Worm (Caenorhabditis elegans) whole organism, young adult: ENCODE results near the gene EEED8.2.

Experiments
- B0336.3 ChIP-seq: fragments of 200-800 bp; sonication (Bioruptor generic); IDR thresholded peaks from 2 replicates; pipeline ENCODE4 v1.3.6; 2022; ENCODE audit warnings: missing genetic modification characterization, missing compliant biosample characterization
- C06A6.2 ChIP-seq: fragments of 200-800 bp; sonication (Bioruptor generic); conservative IDR thresholded peaks from 2 replicates; pipeline ENCODE4 v1.3.6; 2022; ENCODE audit warnings: missing genetic modification characterization, missing compliant biosample characterization
- F22D6.2 ChIP-seq: sonication (generic microtip); optimal IDR thresholded peaks from 2 replicates; lab custom pipeline; 2016; ENCODE audit warnings: mild to moderate bottlenecking, missing genetic modification characterization, missing compliant biosample characterization
- F33H1.4 ChIP-seq: fragments of 200-800 bp; sonication (Bioruptor generic); IDR thresholded peaks from 2 replicates; pipeline ENCODE4 v1.3.6; 2022; ENCODE audit warnings: missing genetic modification reagents, missing genetic modification characterization, missing compliant biosample characterization
- F49E8.2 ChIP-seq: sonication (generic microtip); optimal IDR thresholded peaks from 3 replicates; lab custom pipeline; 2017; ENCODE audit warnings: missing genetic modification characterization, mild to moderate bottlenecking, missing compliant biosample characterization, antibody characterized with exemption, moderate library complexity; ENCODE audit not compliant: insufficient read depth
- F57A8.1 ChIP-seq: fragments of 200-800 bp; sonication (Bioruptor generic); optimal IDR thresholded peaks from 2 replicates; lab custom pipeline; 2018; ENCODE audit warnings: mild to moderate bottlenecking, missing genetic modification characterization, moderate library complexity, missing compliant biosample characterization
- K11D2.4 ChIP-seq: fragments of 200-800 bp; sonication (Bioruptor generic); IDR thresholded peaks from 2 replicates; pipeline ENCODE4 v1.3.6; 2022; ENCODE audit warnings: missing genetic modification reagents, missing genetic modification characterization, missing compliant biosample characterization
- K12H6.12 ChIP-seq: fragments of 200-800 bp; sonication (Bioruptor generic); optimal IDR thresholded peaks from 2 replicates; lab custom pipeline; 2018; ENCODE audit warnings: mild to moderate bottlenecking, missing genetic modification characterization, missing compliant biosample characterization
- Y56A3A.18 ChIP-seq: fragments of 200-800 bp; sonication (Bioruptor generic); IDR thresholded peaks from 2 replicates; pipeline ENCODE4 v1.3.6; 2022; ENCODE audit warnings: missing genetic modification reagents, missing genetic modification characterization, missing compliant biosample characterization
- Y67H2A.10 ChIP-seq: fragments of 200-800 bp; sonication (Bioruptor generic); conservative IDR thresholded peaks from 2 replicates; pipeline ENCODE4 v1.3.6; 2022; ENCODE audit warnings: missing genetic modification reagents, missing genetic modification characterization, missing compliant biosample characterization
- akir-1 ChIP-seq: fragments of 200-800 bp; sonication (Bioruptor generic); optimal IDR thresholded peaks from 2 replicates; lab custom pipeline; 2018; ENCODE audit warnings: mild to moderate bottlenecking, missing genetic modification characterization, moderate library complexity, missing compliant biosample characterization
- aptf-2 ChIP-seq: fragments of 200-800 bp; sonication (Bioruptor generic); conservative IDR thresholded peaks from 2 replicates; pipeline ENCODE4 v1.3.6; 2022; ENCODE audit warnings: missing genetic modification reagents, missing genetic modification characterization, missing compliant biosample characterization
- attf-3 ChIP-seq: fragments of 200-800 bp; sonication (Bioruptor generic); conservative IDR thresholded peaks from 2 replicates; pipeline ENCODE4 v1.3.6; 2022; ENCODE audit warnings: missing genetic modification reagents, missing genetic modification characterization, missing compliant biosample characterization
- attf-5 ChIP-seq: fragments of 200-800 bp; sonication (Bioruptor generic); optimal IDR thresholded peaks from 2 replicates; lab custom pipeline; 2018; ENCODE audit warnings: mild to moderate bottlenecking, missing genetic modification characterization, missing compliant biosample characterization
- attf-6 ChIP-seq: fragments of 200-800 bp; sonication (Bioruptor generic); IDR thresholded peaks from 2 replicates; pipeline ENCODE4 v1.3.6; 2022; ENCODE audit warnings: missing genetic modification reagents, missing genetic modification characterization, missing compliant biosample characterization
- bed-1 ChIP-seq: fragments of 200-800 bp; sonication (Bioruptor generic); IDR thresholded peaks from 2 replicates; pipeline ENCODE4 v1.3.6; 2022; ENCODE audit warnings: missing genetic modification reagents, missing genetic modification characterization, missing compliant biosample characterization
- cebp-1 ChIP-seq, 2 experiments: fragments of 200-800 bp in 1 of 2; sonication (Bioruptor generic) in 1 of 2; sonication (generic microtip) in 1 of 2; IDR thresholded peaks in 1 of 2; optimal IDR thresholded peaks in 1 of 2; 2 replicates each; pipeline versions ENCODE4 v1.3.6 to Lab custom; 2017 to 2022; ENCODE audit warnings: missing compliant biosample characterization in 2 of 2, missing genetic modification characterization in 2 of 2, mild to moderate bottlenecking in 1 of 2, missing genetic modification reagents in 1 of 2, moderate library complexity in 1 of 2
- ceh-27 ChIP-seq: fragments of 200-800 bp; sonication (Bioruptor generic); optimal IDR thresholded peaks from 2 replicates; lab custom pipeline; 2018; ENCODE audit warnings: mild to moderate bottlenecking, missing genetic modification characterization, moderate library complexity, missing compliant biosample characterization
- dpl-1 ChIP-seq: fragments of 150-350 bp; optimal IDR thresholded peaks from 2 replicates; lab custom pipeline; 2014; ENCODE audit warnings: missing biosample characterization, missing genetic modification reagents, missing genetic modification characterization
- egrh-3 ChIP-seq: fragments of 200-800 bp; sonication (Bioruptor generic); IDR thresholded peaks from 2 replicates; pipeline ENCODE4 v1.3.6; 2022; ENCODE audit warnings: missing genetic modification reagents, missing genetic modification characterization, missing compliant biosample characterization
- ekl-4 ChIP-seq: fragments of 200-800 bp; sonication (Bioruptor generic); IDR thresholded peaks from 2 replicates; pipeline ENCODE4 v1.3.6; 2022; ENCODE audit warnings: missing genetic modification reagents, missing genetic modification characterization, missing compliant biosample characterization
- fkh-3 ChIP-seq: sonication (generic microtip); optimal IDR thresholded peaks from 2 replicates; lab custom pipeline; 2016; ENCODE audit warnings: mild to moderate bottlenecking, missing genetic modification characterization, missing compliant biosample characterization
- him-1 ChIP-seq: sonication (generic microtip); optimal IDR thresholded peaks from 2 replicates; lab custom pipeline; 2016; ENCODE audit warnings: missing genotype, missing genetic modification reagents, missing genetic modification characterization, missing compliant biosample characterization
- hlh-26 ChIP-seq: fragments of 200-800 bp; sonication (Bioruptor generic); conservative IDR thresholded peaks from 2 replicates; pipeline ENCODE4 v1.3.6; 2022; ENCODE audit warnings: missing genetic modification reagents, missing genetic modification characterization, missing compliant biosample characterization
- let-526 ChIP-seq: fragments of 200-800 bp; sonication (Bioruptor generic); IDR thresholded peaks from 2 replicates; pipeline ENCODE4 v1.3.6; 2022; ENCODE audit warnings: missing genetic modification reagents, missing genetic modification characterization, missing compliant biosample characterization
- let-607 ChIP-seq, 2 experiments: fragments of 200-800 bp in 1 of 2; sonication (Bioruptor generic) in 1 of 2; sonication (generic microtip) in 1 of 2; optimal IDR thresholded peaks; 2 replicates each; lab custom pipeline; 2016 to 2018; ENCODE audit warnings: mild to moderate bottlenecking in 2 of 2, missing compliant biosample characterization in 2 of 2, missing genetic modification characterization in 2 of 2, moderate library complexity in 2 of 2, missing genotype in 1 of 2
- lin-26 ChIP-seq: fragments of 200-800 bp; sonication (Bioruptor generic); IDR thresholded peaks from 2 replicates; pipeline ENCODE4 v1.3.6; 2022; ENCODE audit warnings: missing genetic modification reagents, missing genetic modification characterization, missing compliant biosample characterization
- lin-35 ChIP-seq, 3 experiments: fragments of 150-350 bp in 2 of 3; sonication (generic microtip) in 1 of 3; optimal IDR thresholded peaks; 2 replicates each; lab custom pipeline; 2014 to 2018; ENCODE audit warnings: missing biosample characterization in 3 of 3, missing genetic modification characterization in 3 of 3, missing genetic modification reagents in 3 of 3
- lin-54 ChIP-seq: fragments of 200-800 bp; sonication (Bioruptor generic); optimal IDR thresholded peaks from 2 replicates; lab custom pipeline; 2018; ENCODE audit warnings: mild to moderate bottlenecking, missing genetic modification characterization, missing compliant biosample characterization
- madf-10 ChIP-seq: sonication (generic microtip); optimal IDR thresholded peaks from 2 replicates; lab custom pipeline; 2016; ENCODE audit warnings: mild to moderate bottlenecking, missing genetic modification characterization, missing compliant biosample characterization
- madf-3 ChIP-seq: fragments of 200-800 bp; sonication (Bioruptor generic); IDR thresholded peaks from 2 replicates; pipeline ENCODE4 v1.3.6; 2022; ENCODE audit warnings: missing genetic modification reagents, missing genetic modification characterization, missing compliant biosample characterization
- mel-28 ChIP-seq: sonication (generic microtip); optimal IDR thresholded peaks from 2 replicates; lab custom pipeline; 2016; ENCODE audit warnings: borderline replicate concordance, mild to moderate bottlenecking, missing genetic modification characterization, missing compliant biosample characterization
- mes-4 ChIP-seq: sonication (generic microtip); optimal IDR thresholded peaks from 2 replicates; lab custom pipeline; 2016; ENCODE audit warnings: missing genotype, missing genetic modification characterization, missing compliant biosample characterization
- nfya-2 ChIP-seq: fragments of 200-800 bp; sonication (Bioruptor generic); IDR thresholded peaks from 2 replicates; pipeline ENCODE4 v1.3.6; 2022; ENCODE audit warnings: missing genetic modification reagents, missing genetic modification characterization, missing compliant biosample characterization
- nfyb-1 ChIP-seq: fragments of 200-800 bp; sonication (Bioruptor generic); IDR thresholded peaks from 2 replicates; pipeline ENCODE4 v1.3.6; 2022; ENCODE audit warnings: missing genetic modification reagents, missing genetic modification characterization, missing compliant biosample characterization
- nhr-120 ChIP-seq: fragments of 200-800 bp; sonication (Bioruptor generic); IDR thresholded peaks from 2 replicates; pipeline ENCODE4 v1.3.6; 2022; ENCODE audit warnings: missing genetic modification characterization, missing compliant biosample characterization
- pbrm-1 ChIP-seq: fragments of 200-800 bp; sonication (Bioruptor generic); IDR thresholded peaks from 2 replicates; pipeline ENCODE4 v1.3.6; 2022; ENCODE audit warnings: missing genetic modification reagents, missing genetic modification characterization, missing compliant biosample characterization
- sea-2 ChIP-seq: fragments of 200-800 bp; sonication (Bioruptor generic); IDR thresholded peaks from 2 replicates; pipeline ENCODE4 v1.3.6; 2022; ENCODE audit warnings: missing genetic modification characterization, missing compliant biosample characterization
- snpc-4 ChIP-seq, 5 experiments: fragments of 150-350 bp in 1 of 5; sonication (generic microtip) in 4 of 5; optimal IDR thresholded peaks; 2 replicates each; lab custom pipeline; 2014 to 2018; ENCODE audit warnings: missing genetic modification characterization in 5 of 5, missing biosample characterization in 3 of 5, antibody characterized with exemption in 2 of 5, mild to moderate bottlenecking in 2 of 5, missing compliant biosample characterization in 2 of 5, missing genotype in 2 of 5, moderate library complexity in 2 of 5, missing genetic modification reagents in 1 of 5
- tbp1 ChIP-seq: fragments of 200-800 bp; sonication (Bioruptor generic); optimal IDR thresholded peaks from 2 replicates; lab custom pipeline; 2018; ENCODE audit warnings: mild to moderate bottlenecking, missing genetic modification characterization, missing compliant biosample characterization
- xnd-1 ChIP-seq: sonication (generic microtip); optimal IDR thresholded peaks from 2 replicates; lab custom pipeline; 2016; ENCODE audit warnings: missing genotype, missing genetic modification reagents, missing genetic modification characterization, missing compliant biosample characterization
- zfh-2 ChIP-seq: fragments of 200-800 bp; sonication (Bioruptor generic); conservative IDR thresholded peaks from 2 replicates; pipeline ENCODE4 v1.3.6; 2022; ENCODE audit warnings: missing genetic modification reagents, missing genetic modification characterization, missing compliant biosample characterization
- zim-3 ChIP-seq: sonication (generic microtip); optimal IDR thresholded peaks from 2 replicates; lab custom pipeline; 2017; ENCODE audit warnings: mild to moderate bottlenecking, missing genetic modification characterization, moderate library complexity, missing compliant biosample characterization
- ztf-18 ChIP-seq: sonication (generic microtip); optimal IDR thresholded peaks from 2 replicates; lab custom pipeline; 2016; ENCODE audit warnings: missing genotype, mild to moderate bottlenecking, missing genetic modification characterization, missing compliant biosample characterization
- ztf-22 ChIP-seq: fragments of 200-800 bp; sonication (Bioruptor generic); optimal IDR thresholded peaks from 2 replicates; lab custom pipeline; 2018; ENCODE audit warnings: mild to moderate bottlenecking, missing genetic modification characterization, moderate library complexity, missing compliant biosample characterization
- ztf-25 ChIP-seq: fragments of 200-800 bp; sonication (Bioruptor generic); IDR thresholded peaks from 2 replicates; pipeline ENCODE4 v1.3.6; 2022; ENCODE audit warnings: missing genetic modification reagents, missing genetic modification characterization, missing compliant biosample characterization
- ztf-28 ChIP-seq: fragments of 200-800 bp; sonication (Bioruptor generic); IDR thresholded peaks from 2 replicates; pipeline ENCODE4 v1.3.6; 2022; ENCODE audit warnings: missing genetic modification reagents, missing genetic modification characterization, missing compliant biosample characterization

The EEED8.2 gene

ce11 chrII:5426054-5426453 lies 9.5 kb downstream of the EEED8.2 start (continued):
- no peak for TF ChIP-seq ztf-25
- TF ChIP-seq bed-1 (GFP tag; lab: Robert Waterston, UW): no peak
- no peak for TF ChIP-seq ztf-28 (GFP tag; lab: Robert Waterston, UW)
- no peak for TF ChIP-seq mel-28 (tag; lab: Kevin White, UChicago)
- no peak for TF ChIP-seq xnd-1
- peak; percentile 65; the same call in 1 of the 2 replicates for TF ChIP-seq B0336.3 (GFP tag; lab: Robert Waterston, UW)
- no peak for TF ChIP-seq him-1 (tag; lab: Kevin White, UChicago)
- TF ChIP-seq ztf-22 (GFP tag; lab: Kevin White, UChicago): no peak
- TF ChIP-seq pbrm-1: no peak
- no peak; the same call in 1 of the 2 replicates for TF ChIP-seq Y67H2A.10 (GFP tag; lab: Robert Waterston, UW)
- TF ChIP-seq let-607 (tag; optimal IDR thresholded peaks at IDR 0.05; lab: Kevin White, UChicago): peak in 1 of 2 experiments; percentile 32
- no peak for TF ChIP-seq F22D6.2
- no peak for TF ChIP-seq nhr-120 (GFP tag; lab: Robert Waterston, UW)
- TF ChIP-seq zim-3 (tag; lab: Kevin White, UChicago): no peak
- 0 out of 2 replicates have a peak, but pooled peaks have one; percentile 59 for TF ChIP-seq nfyb-1 (GFP tag; lab: Robert Waterston, UW)
- no peak for TF ChIP-seq aptf-2 (GFP tag; lab: Robert Waterston, UW)
- TF ChIP-seq ztf-18 (tag; lab: Kevin White, UChicago): no peak
- no peak for TF ChIP-seq F33H1.4 (GFP tag; lab: Robert Waterston, UW)
- peak; percentile 32 for TF ChIP-seq madf-10 (tag; lab: Kevin White, UChicago)
- peak; percentile 38 for TF ChIP-seq K12H6.12 (tag; lab: Kevin White, UChicago)
- no peak for TF ChIP-seq Y56A3A.18 (GFP tag; lab: Robert Waterston, UW)
- TF ChIP-seq F57A8.1 (GFP tag; lab: Kevin White, UChicago): no peak
- TF ChIP-seq hlh-26 (GFP tag; lab: Robert Waterston, UW): no peak
- TF ChIP-seq K11D2.4 (GFP tag; lab: Robert Waterston, UW): no peak
- no peak for TF ChIP-seq lin-35 (GFP tag; optimal IDR thresholded peaks at IDR 0.05; lab: Kevin White, UChicago)
- no peak for TF ChIP-seq let-526 (GFP tag; lab: Robert Waterston, UW)
- TF ChIP-seq F49E8.2: no peak
- TF ChIP-seq mes-4 (tag; lab: Kevin White, UChicago): no peak
- TF ChIP-seq attf-3 (GFP tag; lab: Robert Waterston, UW): no peak
- TF ChIP-seq sea-2 (GFP tag; lab: Robert Waterston, UW): no peak
- no peak for TF ChIP-seq madf-3 (GFP tag; lab: Robert Waterston, UW)
- no peak for TF ChIP-seq snpc-4 (GFP tag; optimal IDR thresholded peaks at IDR 0.05; lab: Kevin White, UChicago)
- TF ChIP-seq snpc-4 (tag; optimal IDR thresholded peaks at IDR 0.05; lab: Kevin White, UChicago): peak in 3 of 4 experiments; percentile 8 to 18 (median 9)
- no peak for TF ChIP-seq ekl-4
- no peak for TF ChIP-seq dpl-1 (GFP tag; lab: Kevin White, UChicago)
- TF ChIP-seq nfya-2: no peak
- no peak; the same call in 1 of the 2 replicates for TF ChIP-seq cebp-1 (GFP tag; IDR thresholded peaks at IDR 0.05; lab: Robert Waterston, UW)
- TF ChIP-seq cebp-1 (tag; optimal IDR thresholded peaks at IDR 0.05; lab: Kevin White, UChicago): peak; percentile 65
- no peak for TF ChIP-seq attf-6
- TF ChIP-seq attf-5 (GFP tag; lab: Kevin White, UChicago): peak; percentile 74
- TF ChIP-seq akir-1 (GFP tag; lab: Kevin White, UChicago): no peak
- peak; percentile 57 for TF ChIP-seq ceh-27 (GFP tag; lab: Kevin White, UChicago)
- no peak for TF ChIP-seq fkh-3 (tag; lab: Kevin White, UChicago)
- TF ChIP-seq tbp1: peak; percentile 29
- peak; percentile 26; the same call in 1 of the 2 replicates for TF ChIP-seq C06A6.2
- peak; percentile 62; the same call in 1 of the 2 replicates for TF ChIP-seq lin-26 (GFP tag; lab: Robert Waterston, UW)
- TF ChIP-seq lin-54: peak; percentile 18
- no peak for TF ChIP-seq zfh-2 (GFP tag; lab: Robert Waterston, UW)
- TF ChIP-seq egrh-3 (GFP tag; lab: Robert Waterston, UW): 0 out of 2 replicates have a peak, but pooled peaks have one; percentile 16
